Worm (Caenorhabditis elegans) whole organism, mixed stage, embryonic: ENCODE data around the gene rpi-1.

ENCODE experiments used
- M03D4.4 ChIP-seq: sonication (generic microtip); optimal IDR thresholded peaks from 2 replicates; lab custom pipeline; 2017; ENCODE audit warnings: mild to moderate bottlenecking, missing genetic modification characterization, missing compliant biosample characterization
- bed-3 ChIP-seq: fragments of 200-800 bp; sonication (Bioruptor generic); optimal IDR thresholded peaks from 3 replicates; lab custom pipeline; 2018; ENCODE audit warnings: mild to moderate bottlenecking, missing genetic modification characterization, moderate library complexity, missing compliant biosample characterization
- ceh-43 ChIP-seq: fragments of 200-800 bp; sonication (Bioruptor generic); optimal IDR thresholded peaks from 2 replicates; lab custom pipeline; 2018; ENCODE audit warnings: mild to moderate bottlenecking, missing genetic modification characterization, moderate library complexity, missing compliant biosample characterization
- ceh-83 ChIP-seq: fragments of 200-800 bp; sonication (Bioruptor generic); optimal IDR thresholded peaks from 2 replicates; lab custom pipeline; 2018; ENCODE audit warnings: mild to moderate bottlenecking, missing genetic modification characterization, missing compliant biosample characterization
- ces-1 ChIP-seq: fragments of 150-350 bp; optimal IDR thresholded peaks from 2 replicates; lab custom pipeline; 2014; ENCODE audit warnings: missing biosample characterization, missing genetic modification reagents, missing genetic modification characterization
- cnd-1 ChIP-seq: fragments of 200-800 bp; sonication (Bioruptor generic); optimal IDR thresholded peaks from 2 replicates; lab custom pipeline; 2018; ENCODE audit warnings: mild to moderate bottlenecking, missing genetic modification characterization, missing compliant biosample characterization
- drap-1 ChIP-seq: fragments of 200-800 bp; sonication (Bioruptor generic); optimal IDR thresholded peaks from 3 replicates; lab custom pipeline; 2018; ENCODE audit warnings: mild to moderate bottlenecking, missing genetic modification characterization, missing compliant biosample characterization
- elt-1 ChIP-seq: sonication (generic microtip); optimal IDR thresholded peaks from 2 replicates; lab custom pipeline; 2017; ENCODE audit warnings: missing genetic modification characterization, mild to moderate bottlenecking, missing compliant biosample characterization, antibody characterized with exemption, moderate library complexity, borderline replicate concordance; ENCODE audit not compliant: insufficient read depth
- elt-3 ChIP-seq: fragments of 150-350 bp; optimal IDR thresholded peaks from 2 replicates; lab custom pipeline; 2014; ENCODE audit warnings: missing biosample characterization, missing genetic modification characterization
- flh-1 ChIP-seq: fragments of 200-800 bp; sonication (Bioruptor generic); optimal IDR thresholded peaks from 2 replicates; lab custom pipeline; 2018; ENCODE audit warnings: mild to moderate bottlenecking, missing genetic modification characterization, moderate library complexity, missing compliant biosample characterization
- ham-2 ChIP-seq: fragments of 200-800 bp; sonication (Bioruptor generic); optimal IDR thresholded peaks from 2 replicates; lab custom pipeline; 2018; ENCODE audit warnings: mild to moderate bottlenecking, missing genetic modification characterization, missing compliant biosample characterization
- hlh-1 ChIP-seq: fragments of 150-350 bp; optimal IDR thresholded peaks from 2 replicates; lab custom pipeline; 2014; ENCODE audit warnings: missing biosample characterization, missing genetic modification reagents, missing genetic modification characterization
- lin-13 ChIP-seq: fragments of 150-350 bp; optimal IDR thresholded peaks from 2 replicates; lab custom pipeline; 2014; ENCODE audit warnings: missing biosample characterization, missing genetic modification characterization
- lsy-2 ChIP-seq: fragments of 150-350 bp; optimal IDR thresholded peaks from 2 replicates; lab custom pipeline; 2014; ENCODE audit warnings: missing biosample characterization, missing genetic modification characterization
- mab-5 ChIP-seq: fragments of 150-350 bp; optimal IDR thresholded peaks from 2 replicates; lab custom pipeline; 2014; ENCODE audit warnings: missing biosample characterization, missing genetic modification characterization
- mep-1 ChIP-seq: fragments of 150-350 bp; optimal IDR thresholded peaks from 2 replicates; lab custom pipeline; 2017; ENCODE audit warnings: missing biosample characterization, missing genetic modification reagents, missing genetic modification characterization, inconsistent platforms
- mls-2 ChIP-seq: sonication (generic microtip); optimal IDR thresholded peaks from 2 replicates; lab custom pipeline; 2016; ENCODE audit warnings: mild to moderate bottlenecking, missing genetic modification characterization, moderate library complexity, missing compliant biosample characterization
- nhr-12 ChIP-seq: fragments of 150-350 bp; optimal IDR thresholded peaks from 2 replicates; lab custom pipeline; 2014; ENCODE audit warnings: missing biosample characterization, missing genetic modification characterization
- nhr-2 ChIP-seq: fragments of 150-350 bp; optimal IDR thresholded peaks from 2 replicates; lab custom pipeline; 2014; ENCODE audit warnings: missing biosample characterization, missing genetic modification characterization
- nhr-237 ChIP-seq: fragments of 150-350 bp; optimal IDR thresholded peaks from 2 replicates; lab custom pipeline; 2014; ENCODE audit warnings: missing biosample characterization, missing genetic modification characterization
- nhr-28 ChIP-seq: fragments of 150-350 bp; optimal IDR thresholded peaks from 2 replicates; lab custom pipeline; 2014; ENCODE audit warnings: missing biosample characterization, missing genetic modification characterization
- nhr-76 ChIP-seq: sonication (generic microtip); optimal IDR thresholded peaks from 2 replicates; lab custom pipeline; 2017; ENCODE audit warnings: missing biosample characterization, missing genetic modification characterization
- pha-4 ChIP-seq: fragments of 150-350 bp; optimal IDR thresholded peaks from 2 replicates; lab custom pipeline; 2018; ENCODE audit warnings: missing biosample characterization, missing genetic modification reagents, missing genetic modification characterization
- sptf-1 ChIP-seq: sonication (generic microtip); optimal IDR thresholded peaks from 2 replicates; lab custom pipeline; 2017; ENCODE audit warnings: mild to moderate bottlenecking, missing genetic modification characterization, moderate library complexity, missing compliant biosample characterization
- unc-120 ChIP-seq: sonication (generic microtip); optimal IDR thresholded peaks from 2 replicates; lab custom pipeline; 2017; ENCODE audit warnings: missing genetic modification characterization, missing compliant biosample characterization; ENCODE audit not compliant: poor library complexity, severe bottlenecking
- unc-39 ChIP-seq: fragments of 150-350 bp; optimal IDR thresholded peaks from 2 replicates; lab custom pipeline; 2014; ENCODE audit warnings: missing biosample characterization, missing genetic modification characterization
- unc-62 ChIP-seq: fragments of 150-350 bp; optimal IDR thresholded peaks from 2 replicates; lab custom pipeline; 2014; ENCODE audit warnings: missing biosample characterization, missing genetic modification reagents, missing genetic modification characterization
- zip-8 ChIP-seq: fragments of 150-350 bp; optimal IDR thresholded peaks from 2 replicates; lab custom pipeline; 2014; ENCODE audit warnings: missing biosample characterization, missing genetic modification characterization
- ztf-11 ChIP-seq: fragments of 150-350 bp; optimal IDR thresholded peaks from 2 replicates; lab custom pipeline; 2014; ENCODE audit warnings: missing biosample characterization, missing genetic modification characterization

rpi-1 gene

ce11 chrII:13962319-13962718 is at the start of gene rpi-1:
Gene rpi-1 (minus strand): TSS chrII:13962419.
- TF ChIP-seq cnd-1: no peak
- no peak for TF ChIP-seq bed-3
- TF ChIP-seq sptf-1 (tag; lab: Kevin White, UChicago): no peak
- TF ChIP-seq ztf-11 (tag; lab: Kevin White, UChicago): no peak
- no peak for TF ChIP-seq pha-4

ce11 chrII:14010656-14011376 is 48.6 kb upstream of the rpi-1 start, which contains the start of gene F01D5.8:
Gene F01D5.8 (plus strand): TSS chrII:14010706.
- TF ChIP-seq flh-1 (GFP tag; lab: Kevin White, UChicago) (no peak), drap-1 (no peak), M03D4.4 (tag; lab: Kevin White, UChicago) (no peak)

ce11 chrII:14008359-14008758 is 46.1 kb upstream of the rpi-1 start, which contains the start of gene F01D5.7:
Gene F01D5.7 (plus strand): TSS chrII:14008659.
- no peak for TF ChIP-seq lin-13 (tag; lab: Kevin White, UChicago)
- no peak for TF ChIP-seq ces-1 (GFP tag; lab: Kevin White, UChicago)
- no peak for TF ChIP-seq drap-1
- TF ChIP-seq ceh-43: no peak
- TF ChIP-seq nhr-76: no peak
- TF ChIP-seq sptf-1 (tag; lab: Kevin White, UChicago): no peak
- no peak for TF ChIP-seq pha-4
- no peak for TF ChIP-seq nhr-28 (tag; lab: Kevin White, UChicago)
- no peak for TF ChIP-seq unc-62 (GFP tag; lab: Kevin White, UChicago)
- TF ChIP-seq bed-3: no peak
- no peak for TF ChIP-seq nhr-2 (tag; lab: Kevin White, UChicago)
- TF ChIP-seq, all 35 proteins: peak for 0

- TF ChIP-seq ceh-83 (no peak), ztf-11 (tag; lab: Kevin White, UChicago) (no peak), hlh-1 (tag; lab: Kevin White, UChicago) (no peak), elt-3 (tag; lab: Kevin White, UChicago) (no peak), ham-2 (no peak), elt-1 (no peak), ces-1 (GFP tag; lab: Kevin White, UChicago) (no peak), unc-39 (no peak), nhr-28 (tag; lab: Kevin White, UChicago) (no peak), zip-8 (tag; lab: Kevin White, UChicago) (no peak), lsy-2 (tag; lab: Kevin White, UChicago) (no peak), sptf-1 (tag; lab: Kevin White, UChicago) (no peak), nhr-2 (tag; lab: Kevin White, UChicago) (no peak), lin-13 (tag; lab: Kevin White, UChicago) (no peak)
- TF ChIP-seq, all 35 proteins: peak for 0
Measured at ce11 chrII:14006210-14006609, 44.0 kb upstream of the rpi-1 start, which contains the start of gene F01D5.6. Gene F01D5.6 (plus strand): TSS chrII:14006510.

ce11 chrII:14005183-14005582 is 43.0 kb upstream of the rpi-1 start:
- TF ChIP-seq ces-1 (GFP tag; lab: Kevin White, UChicago): no peak
- TF ChIP-seq drap-1: no peak
- no peak for TF ChIP-seq nhr-12 (tag; lab: Kevin White, UChicago)
- TF ChIP-seq lin-13 (tag; lab: Kevin White, UChicago): no peak
- TF ChIP-seq elt-1: no peak
- TF ChIP-seq mab-5 (tag; lab: Kevin White, UChicago): no peak
- no peak for TF ChIP-seq ztf-11 (tag; lab: Kevin White, UChicago)
- TF ChIP-seq mep-1: no peak
- no peak for TF ChIP-seq nhr-237

- no peak for TF ChIP-seq hlh-1 (tag; lab: Kevin White, UChicago)
- no peak for TF ChIP-seq mls-2
- no peak for TF ChIP-seq nhr-2 (tag; lab: Kevin White, UChicago)
- no peak for TF ChIP-seq unc-120 (tag; lab: Kevin White, UChicago)
- TF ChIP-seq nhr-76: no peak
- TF ChIP-seq ham-2: peak; percentile 53
Measured at ce11 chrII:14004770-14005169, 42.6 kb upstream of the rpi-1 start.
